Worm (Caenorhabditis elegans): ENCODE data around the gene F57F4.2.

F57F4.2 gene

DNA sequence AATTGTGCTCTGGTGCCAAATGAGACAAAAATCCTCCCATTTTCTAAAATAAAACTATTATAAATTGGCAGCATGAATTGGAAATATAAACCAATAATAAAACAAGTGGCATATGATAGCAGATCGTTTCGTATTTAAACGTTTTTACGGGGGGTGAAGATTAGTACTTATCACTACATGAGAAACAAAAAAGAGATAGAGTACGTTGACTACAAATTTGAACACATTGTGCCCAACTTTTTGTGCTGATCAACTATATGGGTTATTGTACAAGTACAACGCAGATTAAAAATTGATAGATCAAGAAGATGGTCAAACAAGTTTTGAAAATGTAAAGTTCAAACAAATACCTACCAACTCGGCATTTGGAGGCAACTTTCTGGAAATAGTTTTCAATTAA, 21.0 kb downstream of the F57F4.2 start:
- no peak for TF ChIP-seq elt-4 (tag; optimal IDR thresholded peaks at IDR 0.05)
- TF ChIP-seq zip-5 (tag; optimal IDR thresholded peaks at IDR 0.05), result no peak

- TF ChIP-seq tbx-2 (tag; optimal IDR thresholded peaks at IDR 0.05) (no peak), dmd-4 (tag; optimal IDR thresholded peaks at IDR 0.05; ENCODE audit: borderline replicate concordance) (no peak), ceh-6 (GFP tag; optimal IDR thresholded peaks at IDR 0.05) (no peak), lin-11 (tag; optimal IDR thresholded peaks at IDR 0.05) (no peak), sox-2 (GFP tag; IDR thresholded peaks at IDR 0.05) (no peak), ceh-31 (tag; optimal IDR thresholded peaks at IDR 0.05) (no peak), ceh-18 (tag; optimal IDR thresholded peaks at IDR 0.05) (no peak), hlh-30 (tag; optimal IDR thresholded peaks at IDR 0.05; ENCODE audit: insufficient read depth) (no peak), ceh-22 (tag; optimal IDR thresholded peaks at IDR 0.05) (no peak), C08G9.2 (tag; optimal IDR thresholded peaks at IDR 0.05) (no peak), ttx-3 (tag; optimal IDR thresholded peaks at IDR 0.05) (no peak), ama-1 (optimal IDR thresholded peaks at IDR 0.05) (no peak), eyg-1 (tag; optimal IDR thresholded peaks at IDR 0.05) (no peak)
These were observed 23.9 kb downstream of the F57F4.2 start, which contains the start of gene cest-33 for ce11 chrV:6365597-6365996. cest-33 (minus strand) TSS chrV:6365671.

ce11 chrV:6364806-6365205, 24.7 kb downstream of the F57F4.2 start:
- TF ChIP-seq pax-1 (tag; optimal IDR thresholded peaks at IDR 0.05) (no peak), rnt-1 (tag; optimal IDR thresholded peaks at IDR 0.05) (no peak), che-1 (tag; optimal IDR thresholded peaks at IDR 0.05) (no peak), nhr-11 (tag; optimal IDR thresholded peaks at IDR 0.05) (no peak), K09A11.1 (tag; optimal IDR thresholded peaks at IDR 0.05; ENCODE audit: insufficient read depth) (no peak), sox-4 (tag; optimal IDR thresholded peaks at IDR 0.05) (no peak), pag-3 (tag; optimal IDR thresholded peaks at IDR 0.05; ENCODE audit: borderline replicate concordance) (no peak), Y22D7AL.16 (tag; optimal IDR thresholded peaks at IDR 0.05) (no peak), ceh-19 (GFP tag; optimal IDR thresholded peaks at IDR 0.05) (no peak), pat-9 (tag; optimal IDR thresholded peaks at IDR 0.05) (no peak), C08G9.2 (tag; optimal IDR thresholded peaks at IDR 0.05) (no peak), F13H6.1 (tag; optimal IDR thresholded peaks at IDR 0.05) (no peak), ahr-1 (tag; optimal IDR thresholded peaks at IDR 0.05) (no peak), zip-5 (tag; optimal IDR thresholded peaks at IDR 0.05) (no peak)

ce11 chrV:6361688-6362087, 27.8 kb downstream of the F57F4.2 start:
- no peak for TF ChIP-seq sdc-2 (tag; optimal IDR thresholded peaks at IDR 0.05)
- TF ChIP-seq elt-2 (tag; optimal IDR thresholded peaks at IDR 0.05), result no peak
- TF ChIP-seq ama-1 (optimal IDR thresholded peaks at IDR 0.05), result no peak
- TF ChIP-seq K02D7.2 (tag; optimal IDR thresholded peaks at IDR 0.05), result no peak
- TF ChIP-seq C38D4.7 (GFP tag; optimal IDR thresholded peaks at IDR 0.05), result no peak
- TF ChIP-seq lim-6 (tag; optimal IDR thresholded peaks at IDR 0.05), result no peak
- TF ChIP-seq ceh-48 (tag; optimal IDR thresholded peaks at IDR 0.05), result no peak
- TF ChIP-seq ceh-31 (tag; optimal IDR thresholded peaks at IDR 0.05), result no peak
- no peak for TF ChIP-seq C08G9.2 (tag; optimal IDR thresholded peaks at IDR 0.05)
- no peak for TF ChIP-seq T23F11.4 (GFP tag; optimal IDR thresholded peaks at IDR 0.05)
- no peak for TF ChIP-seq sox-2 (GFP tag; IDR thresholded peaks at IDR 0.05)
- TF ChIP-seq pros-1 (tag; optimal IDR thresholded peaks at IDR 0.05), result no peak

DNA sequence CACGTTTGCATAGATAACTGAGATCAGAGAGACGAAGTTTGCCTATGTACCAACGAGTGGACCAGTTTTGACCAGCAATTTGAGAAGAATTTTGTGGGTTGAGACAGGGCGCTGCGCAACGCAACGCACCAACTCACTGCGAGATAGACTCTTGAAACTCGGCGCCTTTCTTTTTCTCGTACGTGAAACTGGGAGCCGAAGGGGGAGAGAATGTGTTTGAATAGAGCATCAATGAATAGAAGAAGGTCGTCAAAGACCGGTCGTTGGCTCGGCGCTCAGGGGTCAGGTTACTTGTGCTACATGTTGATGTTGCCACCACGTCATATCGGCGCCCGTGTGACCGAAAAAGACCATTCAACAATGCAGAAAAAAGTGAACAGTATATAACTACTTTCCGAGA, 30.0 kb downstream of the F57F4.2 start:
- TF ChIP-seq ceh-18 (tag; optimal IDR thresholded peaks at IDR 0.05), result peak; percentile 26
- peak; percentile 61 for TF ChIP-seq F13H6.1 (tag; optimal IDR thresholded peaks at IDR 0.05)
- no peak for TF ChIP-seq ceh-14 (tag; optimal IDR thresholded peaks at IDR 0.05)
- no peak for TF ChIP-seq ceh-48 (tag; optimal IDR thresholded peaks at IDR 0.05)
- TF ChIP-seq hlh-15 (tag; optimal IDR thresholded peaks at IDR 0.05), result no peak
- peak; percentile 31 for TF ChIP-seq ceh-34 (tag; optimal IDR thresholded peaks at IDR 0.05)

All from whole organism, late embryonic.